Worm (Caenorhabditis elegans) whole organism, L2 larva: ENCODE measurements around the gene B0524.5.

Experiments used
- F13H6.1 ChIP-seq: sonication (generic microtip); optimal IDR thresholded peaks from 2 replicates; lab custom pipeline; 2016; ENCODE audit warnings: missing genetic modification characterization, missing compliant biosample characterization
- R02D3.7 ChIP-seq: fragments of 150-350 bp; optimal IDR thresholded peaks from 2 replicates; lab custom pipeline; 2014; ENCODE audit warnings: missing biosample characterization, missing genetic modification characterization
- Y55F3AM.14 ChIP-seq: fragments of 200-800 bp; sonication (Bioruptor generic); optimal IDR thresholded peaks from 2 replicates; lab custom pipeline; 2018; ENCODE audit warnings: mild to moderate bottlenecking, missing genetic modification characterization, missing compliant biosample characterization
- ZK546.5 ChIP-seq: sonication (generic microtip); optimal IDR thresholded peaks from 2 replicates; lab custom pipeline; 2017; ENCODE audit warnings: missing biosample characterization, missing genetic modification characterization
- alr-1 ChIP-seq: fragments of 150-350 bp; optimal IDR thresholded peaks from 2 replicates; lab custom pipeline; 2014; ENCODE audit warnings: missing biosample characterization, missing genetic modification characterization
- aly-2 ChIP-seq: fragments of 150-350 bp; optimal IDR thresholded peaks from 2 replicates; lab custom pipeline; 2014; ENCODE audit warnings: missing biosample characterization, missing genetic modification characterization
- ceh-16 ChIP-seq: fragments of 150-350 bp; optimal IDR thresholded peaks from 2 replicates; lab custom pipeline; 2014; ENCODE audit warnings: missing biosample characterization, missing genetic modification characterization
- ceh-82 ChIP-seq: fragments of 150-350 bp; optimal IDR thresholded peaks from 2 replicates; lab custom pipeline; 2014; ENCODE audit warnings: missing biosample characterization, missing genetic modification characterization
- crh-2 ChIP-seq: sonication (generic microtip); optimal IDR thresholded peaks from 2 replicates; lab custom pipeline; 2017; ENCODE audit warnings: missing biosample characterization, missing genetic modification characterization
- dmd-4 ChIP-seq: sonication (generic microtip); optimal IDR thresholded peaks from 2 replicates; lab custom pipeline; 2017; ENCODE audit warnings: missing biosample characterization, missing genetic modification characterization
- elt-1 ChIP-seq: fragments of 150-350 bp; optimal IDR thresholded peaks from 2 replicates; lab custom pipeline; 2014; ENCODE audit warnings: missing biosample characterization, missing genetic modification characterization
- elt-3 ChIP-seq: sonication (generic microtip); optimal IDR thresholded peaks from 2 replicates; lab custom pipeline; 2017; ENCODE audit warnings: missing biosample characterization, missing genetic modification characterization
- lin-11 ChIP-seq: fragments of 150-350 bp; sonication (generic microtip); optimal IDR thresholded peaks from 2 replicates; lab custom pipeline; 2014; ENCODE audit warnings: missing biosample characterization, missing genetic modification characterization, inconsistent platforms, mixed read lengths
- lin-13 ChIP-seq: fragments of 150-350 bp; optimal IDR thresholded peaks from 2 replicates; lab custom pipeline; 2014; ENCODE audit warnings: missing biosample characterization, missing genetic modification reagents, missing genetic modification characterization
- lsy-2 ChIP-seq, 2 experiments: fragments of 150-350 bp in 1 of 2; sonication (generic microtip) in 1 of 2; optimal IDR thresholded peaks; 2 replicates each; lab custom pipeline; 2014 to 2017; ENCODE audit warnings: missing biosample characterization in 2 of 2, missing genetic modification characterization in 2 of 2
- mab-5 ChIP-seq: fragments of 150-350 bp; optimal IDR thresholded peaks from 2 replicates; lab custom pipeline; 2014; ENCODE audit warnings: missing biosample characterization, missing genetic modification characterization
- mbf-1 ChIP-seq: sonication (generic microtip); optimal IDR thresholded peaks from 2 replicates; lab custom pipeline; 2017; ENCODE audit warnings: missing biosample characterization, missing genetic modification characterization
- mdl-1 ChIP-seq, 2 experiments: fragments of 150-350 bp in 1 of 2; sonication (generic microtip) in 1 of 2; optimal IDR thresholded peaks; 2 replicates each; lab custom pipeline; 2017; ENCODE audit warnings: missing biosample characterization in 2 of 2, missing genetic modification characterization in 2 of 2
- nhr-10 ChIP-seq: sonication (generic microtip); optimal IDR thresholded peaks from 2 replicates; lab custom pipeline; 2017; ENCODE audit warnings: missing biosample characterization, missing genetic modification characterization
- nhr-12 ChIP-seq: fragments of 150-350 bp; optimal IDR thresholded peaks from 2 replicates; lab custom pipeline; 2014; ENCODE audit warnings: missing biosample characterization, missing genetic modification characterization
- nhr-21 ChIP-seq: fragments of 150-350 bp; optimal IDR thresholded peaks from 2 replicates; lab custom pipeline; 2014; ENCODE audit warnings: missing biosample characterization, missing genetic modification characterization
- nhr-23 ChIP-seq: fragments of 150-350 bp; optimal IDR thresholded peaks from 2 replicates; lab custom pipeline; 2014; ENCODE audit warnings: missing biosample characterization, missing genetic modification reagents, missing genetic modification characterization
- nhr-237 ChIP-seq: fragments of 150-350 bp; optimal IDR thresholded peaks from 2 replicates; lab custom pipeline; 2014; ENCODE audit warnings: missing biosample characterization, missing genetic modification characterization
- nhr-6 ChIP-seq: fragments of 150-350 bp; optimal IDR thresholded peaks from 2 replicates; lab custom pipeline; 2014; ENCODE audit warnings: missing biosample characterization, missing genetic modification characterization
- peb-1 ChIP-seq: fragments of 150-350 bp; optimal IDR thresholded peaks from 2 replicates; lab custom pipeline; 2014; ENCODE audit warnings: missing biosample characterization, missing genetic modification characterization
- sem-4 ChIP-seq: fragments of 150-350 bp; optimal IDR thresholded peaks from 2 replicates; lab custom pipeline; 2014; ENCODE audit warnings: missing biosample characterization, missing genetic modification reagents, missing genetic modification characterization
- skn-1 ChIP-seq: sonication (generic microtip); optimal IDR thresholded peaks from 2 replicates; lab custom pipeline; 2017; ENCODE audit warnings: missing biosample characterization, missing genetic modification characterization
- sma-9 ChIP-seq, 2 experiments: fragments of 150-350 bp in 1 of 2; sonication (generic microtip) in 1 of 2; optimal IDR thresholded peaks; 2 replicates each; lab custom pipeline; 2014 to 2016; ENCODE audit warnings: missing genetic modification characterization in 2 of 2, mild to moderate bottlenecking in 1 of 2, missing biosample characterization in 1 of 2, missing compliant biosample characterization in 1 of 2, missing genetic modification reagents in 1 of 2, moderate library complexity in 1 of 2
- snpc-4 ChIP-seq: fragments of 150-350 bp; optimal IDR thresholded peaks from 2 replicates; lab custom pipeline; 2014; ENCODE audit warnings: missing biosample characterization, missing genetic modification characterization
- unc-39 ChIP-seq: fragments of 150-350 bp; optimal IDR thresholded peaks from 2 replicates; lab custom pipeline; 2014; ENCODE audit warnings: missing biosample characterization, missing genetic modification characterization
- unc-55 ChIP-seq: fragments of 150-350 bp; sonication (generic microtip); optimal IDR thresholded peaks from 3 replicates; lab custom pipeline; 2014; ENCODE audit warnings: missing biosample characterization, missing genetic modification reagents, missing genetic modification characterization
- zag-1 ChIP-seq: fragments of 150-350 bp; optimal IDR thresholded peaks from 2 replicates; lab custom pipeline; 2014; ENCODE audit warnings: missing biosample characterization, missing genetic modification characterization
- ztf-11 ChIP-seq: sonication (generic microtip); optimal IDR thresholded peaks from 2 replicates; lab custom pipeline; 2017; ENCODE audit warnings: missing biosample characterization, missing genetic modification characterization

The B0524.5 gene

DNA sequence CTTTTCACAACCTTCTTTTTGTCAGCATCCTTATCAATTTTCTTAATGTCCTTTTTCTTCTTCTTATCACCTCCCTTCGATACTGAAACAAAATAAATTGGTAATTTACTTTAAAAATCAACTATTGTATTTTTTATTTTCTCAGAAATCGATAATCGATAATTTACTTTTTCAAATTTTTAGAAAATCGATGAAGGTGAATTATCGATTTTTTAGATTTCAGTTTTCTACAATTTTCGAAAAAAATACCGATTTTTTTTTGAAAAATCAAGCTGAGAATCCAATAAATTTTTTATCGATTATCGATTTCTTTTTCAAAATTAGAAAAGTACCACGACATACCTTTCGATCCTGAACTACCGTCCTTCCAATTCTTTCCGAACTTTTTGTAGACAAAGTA lies 11.0 kb downstream of the B0524.5 start:
- TF ChIP-seq unc-39: no peak
- no peak for TF ChIP-seq nhr-23 (tag; lab: Kevin White, UChicago)
- TF ChIP-seq mbf-1 (tag; lab: Kevin White, UChicago): no peak
- no peak for TF ChIP-seq nhr-237
- TF ChIP-seq R02D3.7 (tag; lab: Kevin White, UChicago): no peak
- TF ChIP-seq sem-4 (tag; lab: Kevin White, UChicago): no peak
- TF ChIP-seq sma-9 (GFP tag; optimal IDR thresholded peaks at IDR 0.05; lab: Kevin White, UChicago): no peak
- TF ChIP-seq sma-9 (tag; optimal IDR thresholded peaks at IDR 0.05; lab: Kevin White, UChicago): no peak
- TF ChIP-seq ceh-82 (tag; lab: Kevin White, UChicago): no peak
- TF ChIP-seq ztf-11 (tag; lab: Kevin White, UChicago): no peak
- no peak for TF ChIP-seq aly-2 (tag; lab: Kevin White, UChicago)
- no peak for TF ChIP-seq ZK546.5 (tag; lab: Kevin White, UChicago)
- TF ChIP-seq nhr-6 (tag; lab: Kevin White, UChicago): no peak
- no peak for TF ChIP-seq zag-1 (tag; lab: Kevin White, UChicago)
- TF ChIP-seq elt-3 (tag; lab: Kevin White, UChicago): no peak
- TF ChIP-seq Y55F3AM.14: no peak
- TF ChIP-seq, all 48 proteins: peak for 0

- TF ChIP-seq snpc-4 (tag; lab: Kevin White, UChicago) (no peak), crh-2 (tag; lab: Kevin White, UChicago) (no peak), mbf-1 (tag; lab: Kevin White, UChicago) (no peak), skn-1 (tag; lab: Kevin White, UChicago) (no peak), aly-2 (tag; lab: Kevin White, UChicago) (no peak), nhr-6 (tag; lab: Kevin White, UChicago) (no peak), alr-1 (tag; lab: Kevin White, UChicago) (no peak), elt-1 (tag; lab: Kevin White, UChicago) (no peak), mab-5 (tag; lab: Kevin White, UChicago) (no peak), sma-9 (GFP tag; optimal IDR thresholded peaks at IDR 0.05; lab: Kevin White, UChicago) (no peak), sma-9 (tag; optimal IDR thresholded peaks at IDR 0.05; lab: Kevin White, UChicago) (no peak), lsy-2 (tag; optimal IDR thresholded peaks at IDR 0.05; lab: Kevin White, UChicago) (no peak), elt-3 (tag; lab: Kevin White, UChicago) (no peak), nhr-21 (tag; lab: Kevin White, UChicago) (no peak), nhr-23 (tag; lab: Kevin White, UChicago) (no peak), lin-11 (tag; lab: Kevin White, UChicago) (no peak), ceh-16 (no peak), ztf-11 (tag; lab: Kevin White, UChicago) (no peak)
Observed at ce11 chrIII:1880221-1880620, 13.5 kb downstream of the B0524.5 start.

DNA sequence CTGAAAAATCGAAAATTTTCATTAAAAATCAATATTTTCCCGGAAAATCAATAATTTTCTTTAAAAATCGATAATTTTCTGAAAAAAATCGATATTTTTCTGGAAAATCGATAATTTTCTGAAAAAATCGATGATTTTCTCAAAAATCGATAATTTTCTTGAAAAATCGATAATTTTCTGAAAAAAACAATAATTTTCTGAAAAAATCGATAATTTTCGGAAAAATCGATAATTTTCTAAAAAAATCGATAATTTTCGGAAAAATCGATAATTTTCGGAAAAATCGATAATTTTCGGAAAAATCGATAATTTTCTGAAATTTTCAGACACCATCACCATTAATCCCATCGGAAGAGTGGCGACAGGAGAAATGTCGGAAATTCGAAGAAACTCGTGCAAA lies 14.8 kb downstream of the B0524.5 start:
- TF ChIP-seq nhr-21 (tag; lab: Kevin White, UChicago) (no peak), unc-39 (no peak), peb-1 (tag; lab: Kevin White, UChicago) (no peak), lin-13 (GFP tag; lab: Kevin White, UChicago) (no peak), nhr-12 (tag; lab: Kevin White, UChicago) (no peak), unc-55 (GFP tag; lab: Kevin White, UChicago) (no peak), ztf-11 (tag; lab: Kevin White, UChicago) (no peak), mdl-1 (tag; optimal IDR thresholded peaks at IDR 0.05; lab: Kevin White, UChicago) (no peak), alr-1 (tag; lab: Kevin White, UChicago) (no peak), ZK546.5 (tag; lab: Kevin White, UChicago) (no peak), zag-1 (tag; lab: Kevin White, UChicago) (no peak), mbf-1 (tag; lab: Kevin White, UChicago) (no peak), ceh-82 (tag; lab: Kevin White, UChicago) (no peak), nhr-10 (tag; lab: Kevin White, UChicago) (no peak), sma-9 (GFP tag; optimal IDR thresholded peaks at IDR 0.05; lab: Kevin White, UChicago) (no peak), sma-9 (tag; optimal IDR thresholded peaks at IDR 0.05; lab: Kevin White, UChicago) (no peak), snpc-4 (tag; lab: Kevin White, UChicago) (no peak), F13H6.1 (tag; lab: Kevin White, UChicago) (no peak)

DNA sequence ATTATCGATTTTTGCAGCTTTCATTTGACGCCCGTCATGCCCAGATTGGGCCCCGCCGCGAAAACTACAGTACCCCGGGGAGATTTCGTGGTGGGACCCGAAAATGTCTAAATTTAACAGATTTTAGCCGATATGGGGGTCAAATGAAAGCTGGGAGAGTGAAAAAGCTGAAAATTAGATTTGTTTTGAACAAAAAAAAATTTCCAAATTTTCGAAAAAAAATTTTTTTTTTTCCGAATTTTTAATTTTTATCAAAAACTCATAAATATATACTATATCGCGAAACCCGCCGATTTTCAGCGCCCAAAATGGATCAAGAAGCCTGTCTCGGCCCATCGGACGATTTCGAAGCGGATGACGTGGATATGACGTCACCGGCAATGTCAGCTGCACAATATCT lies 15.6 kb downstream of the B0524.5 start, which contains the start of gene smi-1:
smi-1 (plus strand) TSS at position 301 of the 400 bp plus-strand sequence.
- no peak for TF ChIP-seq dmd-4 (tag; lab: Kevin White, UChicago)
